Fruit fly (Drosophila melanogaster): ENCODE results near the gene Ppcs.

The Ppcs gene

dm6 chr3R:19165620-19166055 is 17.9 kb upstream of the Ppcs start (continued):
- peak; percentile 84 to 90 for TF ChIP-seq dl (GFP tag; optimal IDR thresholded peaks at IDR 0.05; ENCODE audit: insufficient read depth in 1 of 2, partially characterized antibody in 2 of 2)

dm6 chr3R:19164873-19165456 is 17.3 kb upstream of the Ppcs start:
- no peak for TF ChIP-seq lola (GFP tag; optimal IDR thresholded peaks at IDR 0.05)
- TF ChIP-seq CG32264 (GFP tag; optimal IDR thresholded peaks at IDR 0.05): peak; percentile 55
- TF ChIP-seq br (GFP tag; optimal IDR thresholded peaks at IDR 0.05): no peak
- no peak for TF ChIP-seq Abd-B (GFP tag; optimal IDR thresholded peaks at IDR 0.05)
- TF ChIP-seq N (GFP tag; optimal IDR thresholded peaks at IDR 0.05): no peak
- TF ChIP-seq Vsx2 (GFP tag; optimal IDR thresholded peaks at IDR 0.05; ENCODE audit: partially characterized antibody): no peak
- TF ChIP-seq usp (GFP tag; optimal IDR thresholded peaks at IDR 0.05): no peak
- TF ChIP-seq HLH106 (tag; optimal IDR thresholded peaks at IDR 0.05): peak; percentile 30
- TF ChIP-seq CG9705 (GFP tag; optimal IDR thresholded peaks at IDR 0.05): no peak
- no peak for TF ChIP-seq tai (GFP tag; optimal IDR thresholded peaks at IDR 0.05)
- peak; percentile 33 for TF ChIP-seq woc (GFP tag; optimal IDR thresholded peaks at IDR 0.05)
- peak; percentile 10 for TF ChIP-seq OdsH (GFP tag; optimal IDR thresholded peaks at IDR 0.05)
- TF ChIP-seq brk (GFP tag; optimal IDR thresholded peaks at IDR 0.05): no peak
- no peak for TF ChIP-seq dsf (GFP tag; optimal IDR thresholded peaks at IDR 0.05; ENCODE audit: borderline replicate concordance)
- TF ChIP-seq dmrt93B (GFP tag; optimal IDR thresholded peaks at IDR 0.05): peak; percentile 5
- peak; percentile 35 for TF ChIP-seq rgr (GFP tag; optimal IDR thresholded peaks at IDR 0.05)
- TF ChIP-seq foxo (GFP tag; optimal IDR thresholded peaks at IDR 0.05): peak in 1 of 2 experiments; percentile 33
- no peak for TF ChIP-seq jim (GFP tag; optimal IDR thresholded peaks at IDR 0.05)
- TF ChIP-seq Sp1 (GFP tag; optimal IDR thresholded peaks at IDR 0.05): no peak
- TF ChIP-seq Hr78 (GFP tag; optimal IDR thresholded peaks at IDR 0.05): no peak
- peak; percentile 23 for TF ChIP-seq h (GFP tag; optimal IDR thresholded peaks at IDR 0.05)
- no peak for TF ChIP-seq sv (GFP tag; optimal IDR thresholded peaks at IDR 0.05)
- peak; percentile 5 for TF ChIP-seq fru (GFP tag; optimal IDR thresholded peaks at IDR 0.05)
- TF ChIP-seq dl (GFP tag; optimal IDR thresholded peaks at IDR 0.05; ENCODE audit: insufficient read depth in 1 of 2, partially characterized antibody in 2 of 2): no peak
- no peak for TF ChIP-seq GATAd (GFP tag; optimal IDR thresholded peaks at IDR 0.05)
- no peak for TF ChIP-seq Jra (GFP tag; optimal IDR thresholded peaks at IDR 0.05)
- peak; percentile 26 for TF ChIP-seq sage (GFP tag; optimal IDR thresholded peaks at IDR 0.05)
- no peak for TF ChIP-seq Hr83 (GFP tag; optimal IDR thresholded peaks at IDR 0.05; ENCODE audit: poor library complexity, severe bottlenecking)
- no peak for TF ChIP-seq Hnf4 (GFP tag; optimal IDR thresholded peaks at IDR 0.05)
- TF ChIP-seq Dif (GFP tag; optimal IDR thresholded peaks at IDR 0.05; ENCODE audit: partially characterized antibody): no peak
- no peak for TF ChIP-seq psq (GFP tag; optimal IDR thresholded peaks at IDR 0.05)

- peak; percentile 50 for TF ChIP-seq Hr83 (GFP tag; optimal IDR thresholded peaks at IDR 0.05; ENCODE audit: poor library complexity, severe bottlenecking)
- peak; percentile 46 for TF ChIP-seq br (GFP tag; optimal IDR thresholded peaks at IDR 0.05)
- TF ChIP-seq dmrt93B (GFP tag; optimal IDR thresholded peaks at IDR 0.05): no peak
- TF ChIP-seq dsf (GFP tag; optimal IDR thresholded peaks at IDR 0.05; ENCODE audit: borderline replicate concordance): no peak
- TF ChIP-seq psq (GFP tag; optimal IDR thresholded peaks at IDR 0.05): peak; percentile 77
- peak; percentile 42 for TF ChIP-seq brk (GFP tag; optimal IDR thresholded peaks at IDR 0.05)
- peak; percentile 83 for TF ChIP-seq Sp1 (GFP tag; optimal IDR thresholded peaks at IDR 0.05)
- TF ChIP-seq tai (GFP tag; optimal IDR thresholded peaks at IDR 0.05): no peak
- no peak for TF ChIP-seq pan (optimal IDR thresholded peaks at IDR 0.05)
- TF ChIP-seq usp (GFP tag; optimal IDR thresholded peaks at IDR 0.05): no peak
- TF ChIP-seq OdsH (GFP tag; optimal IDR thresholded peaks at IDR 0.05): peak; percentile 56
- no peak for TF ChIP-seq GATAd (GFP tag; optimal IDR thresholded peaks at IDR 0.05)
- TF ChIP-seq foxo (GFP tag; optimal IDR thresholded peaks at IDR 0.05): peak in 1 of 2 experiments; percentile 6
- no peak for TF ChIP-seq Jra (GFP tag; optimal IDR thresholded peaks at IDR 0.05)
- no peak for TF ChIP-seq sv (GFP tag; optimal IDR thresholded peaks at IDR 0.05)
- no peak for TF ChIP-seq woc (GFP tag; optimal IDR thresholded peaks at IDR 0.05)
- TF ChIP-seq CrebA (GFP tag; optimal IDR thresholded peaks at IDR 0.05; ENCODE audit: borderline replicate concordance): no peak
- peak; percentile 74 for TF ChIP-seq sage (GFP tag; optimal IDR thresholded peaks at IDR 0.05)
- peak; percentile 84 for TF ChIP-seq Rel (GFP tag; optimal IDR thresholded peaks at IDR 0.05)
- peak; percentile 49 for TF ChIP-seq Rel (tag; optimal IDR thresholded peaks at IDR 0.05)
- peak; percentile 46 for TF ChIP-seq fru (GFP tag; optimal IDR thresholded peaks at IDR 0.05)
- no peak for TF ChIP-seq Hr78 (GFP tag; optimal IDR thresholded peaks at IDR 0.05)
- TF ChIP-seq Mio (GFP tag; optimal IDR thresholded peaks at IDR 0.05): no peak
- TF ChIP-seq Abd-B (GFP tag; optimal IDR thresholded peaks at IDR 0.05): no peak
- TF ChIP-seq Dif (GFP tag; optimal IDR thresholded peaks at IDR 0.05; ENCODE audit: partially characterized antibody): peak; percentile 94
- TF ChIP-seq rgr (GFP tag; optimal IDR thresholded peaks at IDR 0.05): no peak
- no peak for TF ChIP-seq Myc (optimal IDR thresholded peaks at IDR 0.05)
- TF ChIP-seq dl (GFP tag; optimal IDR thresholded peaks at IDR 0.05; ENCODE audit: insufficient read depth in 1 of 2, partially characterized antibody in 2 of 2): peak; percentile 69 to 91
- TF ChIP-seq ey (GFP tag; optimal IDR thresholded peaks at IDR 0.05): no peak
- TF ChIP-seq jim (GFP tag; optimal IDR thresholded peaks at IDR 0.05): no peak
- TF ChIP-seq Hnf4 (GFP tag; optimal IDR thresholded peaks at IDR 0.05): peak; percentile 34
- TF ChIP-seq N (GFP tag; optimal IDR thresholded peaks at IDR 0.05): peak; percentile 28
- peak; percentile 21 for TF ChIP-seq HLH106 (tag; optimal IDR thresholded peaks at IDR 0.05)
- TF ChIP-seq lola (GFP tag; optimal IDR thresholded peaks at IDR 0.05): peak; percentile 72
- no peak for TF ChIP-seq CG32264 (GFP tag; optimal IDR thresholded peaks at IDR 0.05)
- TF ChIP-seq Vsx2 (GFP tag; optimal IDR thresholded peaks at IDR 0.05; ENCODE audit: partially characterized antibody): peak; percentile 79
- no peak for TF ChIP-seq CG9705 (GFP tag; optimal IDR thresholded peaks at IDR 0.05)
Measured at dm6 chr3R:19163972-19164819, 16.5 kb upstream of the Ppcs start, which contains the start of gene sqz. Gene sqz (plus strand): TSS chr3R:19164211.

Data from whole organism, wandering third instar larva.